Worm (Caenorhabditis elegans): Measurements from ENCODE around the gene dnj-23.

ce11 chrII:9137803-9138202 is 29.4 kb upstream of the dnj-23 start, which contains the start of gene C16D2.3:
- TF ChIP-seq nhr-12 (tag; optimal IDR thresholded peaks at IDR 0.05) (no peak), snpc-4 (tag; optimal IDR thresholded peaks at IDR 0.05) (no peak), lin-13 (tag; optimal IDR thresholded peaks at IDR 0.05) (no peak), tbx-8 (GFP tag; optimal IDR thresholded peaks at IDR 0.05) (no peak), elt-1 (tag; optimal IDR thresholded peaks at IDR 0.05; ENCODE audit: borderline replicate concordance, insufficient read depth) (no peak), lsy-2 (tag; optimal IDR thresholded peaks at IDR 0.05) (no peak), ces-1 (GFP tag; optimal IDR thresholded peaks at IDR 0.05) (no peak), unc-39 (tag; optimal IDR thresholded peaks at IDR 0.05) (no peak), ceh-39 (tag; optimal IDR thresholded peaks at IDR 0.05) (no peak)

Measured in whole organism, mixed stage, embryonic.